Fruit fly (Drosophila melanogaster): ENCODE measurements around the gene tx.
A peak's percentile ranks its signal among the peaks of the same experiment; 100 is the strongest.

tx gene

dm6 chr3R:26483657-26484056 is 43.1 kb downstream of the tx start:
- no peak for TF ChIP-seq CG34367 (tag; optimal IDR thresholded peaks at IDR 0.05)
- TF ChIP-seq CG4496 (GFP tag; IDR thresholded peaks at IDR 0.05) = no peak
- peak; percentile 17 for TF ChIP-seq Pif1A (GFP tag; optimal IDR thresholded peaks at IDR 0.05)
- TF ChIP-seq CG17806 (tag; optimal IDR thresholded peaks at IDR 0.05) = peak; percentile 41
- no peak for TF ChIP-seq CG12605 (GFP tag; IDR thresholded peaks at IDR 0.05)
- no peak for TF ChIP-seq rn (GFP tag; IDR thresholded peaks at IDR 0.05)
- TF ChIP-seq CG9948 (tag; optimal IDR thresholded peaks at IDR 0.05) = peak; percentile 21
- 0 out of 2 replicates have a peak, but pooled peaks have one; percentile 8 for TF ChIP-seq Ets98B (GFP tag; IDR thresholded peaks at IDR 0.05)
- no peak for TF ChIP-seq Pif1B (GFP tag; optimal IDR thresholded peaks at IDR 0.05)
- TF ChIP-seq CG8301 (tag; optimal IDR thresholded peaks at IDR 0.05) = peak; percentile 20
- peak; percentile 9 for TF ChIP-seq CG15710 (tag; optimal IDR thresholded peaks at IDR 0.05)
- peak; percentile 41 for TF ChIP-seq CG14655 (GFP tag; optimal IDR thresholded peaks at IDR 0.05)
- no peak for TF ChIP-seq fd96Ca (GFP tag; IDR thresholded peaks at IDR 0.05)
- peak; percentile 49; the same call in 1 of the 2 replicates for TF ChIP-seq CG32121 (GFP tag; IDR thresholded peaks at IDR 0.05)
- TF ChIP-seq EcR (GFP tag; optimal IDR thresholded peaks at IDR 0.05) = no peak
- peak; percentile 51 for TF ChIP-seq CG8159 (tag; optimal IDR thresholded peaks at IDR 0.05)
- TF ChIP-seq D1 (tag; optimal IDR thresholded peaks at IDR 0.05) = no peak
- peak; percentile 40 for TF ChIP-seq Snoo (tag; optimal IDR thresholded peaks at IDR 0.05)

- TF ChIP-seq CG12605 (GFP tag; IDR thresholded peaks at IDR 0.05) (no peak), CG14655 (GFP tag; optimal IDR thresholded peaks at IDR 0.05) (peak; percentile 42), Pif1B (GFP tag; optimal IDR thresholded peaks at IDR 0.05) (peak; percentile 35), CG8301 (tag; optimal IDR thresholded peaks at IDR 0.05) (peak; percentile 0), rn (GFP tag; IDR thresholded peaks at IDR 0.05) (no peak), Ets98B (GFP tag; IDR thresholded peaks at IDR 0.05) (no peak), CG4496 (GFP tag; IDR thresholded peaks at IDR 0.05) (0 out of 3 replicates have a peak, but pooled peaks have one; percentile 18), fd96Ca (GFP tag; IDR thresholded peaks at IDR 0.05) (no peak), Pif1A (GFP tag; optimal IDR thresholded peaks at IDR 0.05) (peak; percentile 4), CG9948 (tag; optimal IDR thresholded peaks at IDR 0.05) (peak; percentile 23), CG34367 (tag; optimal IDR thresholded peaks at IDR 0.05) (no peak), CG8159 (tag; optimal IDR thresholded peaks at IDR 0.05) (peak; percentile 19), CG32121 (GFP tag; IDR thresholded peaks at IDR 0.05) (no peak), CG13204 (GFP tag; optimal IDR thresholded peaks at IDR 0.05) (no peak), CG10348 (GFP tag; IDR thresholded peaks at IDR 0.05) (no peak), gl (tag; optimal IDR thresholded peaks at IDR 0.05) (no peak), CG15710 (tag; optimal IDR thresholded peaks at IDR 0.05) (peak; percentile 3), D1 (tag; optimal IDR thresholded peaks at IDR 0.05) (no peak), Snoo (tag; optimal IDR thresholded peaks at IDR 0.05) (peak; percentile 15), EcR (GFP tag; optimal IDR thresholded peaks at IDR 0.05) (no peak), CG17806 (tag; optimal IDR thresholded peaks at IDR 0.05) (peak; percentile 22)
Observed at dm6 chr3R:26484511-26484910, 43.9 kb downstream of the tx start.

dm6 chr3R:26485240-26485865 is 44.8 kb downstream of the tx start:
- TF ChIP-seq CG15710 (tag; optimal IDR thresholded peaks at IDR 0.05) (peak; percentile 28), CG8301 (tag; optimal IDR thresholded peaks at IDR 0.05) (peak; percentile 21), CG9948 (tag; optimal IDR thresholded peaks at IDR 0.05) (peak; percentile 30), fd96Ca (GFP tag; IDR thresholded peaks at IDR 0.05) (no peak), CG34367 (tag; optimal IDR thresholded peaks at IDR 0.05) (no peak), CG17806 (tag; optimal IDR thresholded peaks at IDR 0.05) (peak; percentile 39), gl (tag; optimal IDR thresholded peaks at IDR 0.05) (no peak), Pif1A (GFP tag; optimal IDR thresholded peaks at IDR 0.05) (peak; percentile 29), CG14655 (GFP tag; optimal IDR thresholded peaks at IDR 0.05) (peak; percentile 47), CG8159 (tag; optimal IDR thresholded peaks at IDR 0.05) (peak; percentile 60)

dm6 chr3R:26489456-26489855 is 48.9 kb downstream of the tx start:
- peak; percentile 62; the same call in 1 of the 2 replicates for TF ChIP-seq rn (GFP tag; IDR thresholded peaks at IDR 0.05)
- TF ChIP-seq CG15710 (tag; optimal IDR thresholded peaks at IDR 0.05) = peak; percentile 82
- TF ChIP-seq CG32121 (GFP tag; IDR thresholded peaks at IDR 0.05) = peak; percentile 60
- TF ChIP-seq EcR (GFP tag; optimal IDR thresholded peaks at IDR 0.05) = peak; percentile 22
- peak; percentile 64 for TF ChIP-seq Snoo (tag; optimal IDR thresholded peaks at IDR 0.05)
- peak; percentile 79 for TF ChIP-seq CG12605 (GFP tag; IDR thresholded peaks at IDR 0.05)
- TF ChIP-seq CG17806 (tag; optimal IDR thresholded peaks at IDR 0.05) = peak; percentile 87
- TF ChIP-seq CG9948 (tag; optimal IDR thresholded peaks at IDR 0.05) = peak; percentile 82
- peak; percentile 88 for TF ChIP-seq CG8159 (tag; optimal IDR thresholded peaks at IDR 0.05)
- TF ChIP-seq CG14655 (GFP tag; optimal IDR thresholded peaks at IDR 0.05) = peak; percentile 81
- peak; percentile 75 for TF ChIP-seq Pif1A (GFP tag; optimal IDR thresholded peaks at IDR 0.05)
- peak; percentile 60 for TF ChIP-seq Pif1B (GFP tag; optimal IDR thresholded peaks at IDR 0.05)
- peak; percentile 73 for TF ChIP-seq gl (tag; optimal IDR thresholded peaks at IDR 0.05)
- TF ChIP-seq D1 (tag; optimal IDR thresholded peaks at IDR 0.05) = peak; percentile 46
- no peak for TF ChIP-seq CG10348 (GFP tag; IDR thresholded peaks at IDR 0.05)
- TF ChIP-seq CG34367 (tag; optimal IDR thresholded peaks at IDR 0.05) = peak; percentile 81
- TF ChIP-seq fd96Ca (GFP tag; IDR thresholded peaks at IDR 0.05) = peak; percentile 69; the same call in 2 of the 3 replicates
- TF ChIP-seq CG8301 (tag; optimal IDR thresholded peaks at IDR 0.05) = peak; percentile 81
- TF ChIP-seq CG13204 (GFP tag; optimal IDR thresholded peaks at IDR 0.05) = peak; percentile 65
- TF ChIP-seq Ets98B (GFP tag; IDR thresholded peaks at IDR 0.05) = peak; percentile 73
- peak; percentile 82 for TF ChIP-seq CG4496 (GFP tag; IDR thresholded peaks at IDR 0.05)

- TF ChIP-seq EcR (GFP tag; optimal IDR thresholded peaks at IDR 0.05) = no peak
- TF ChIP-seq CG9948 (tag; optimal IDR thresholded peaks at IDR 0.05) = peak; percentile 31
- TF ChIP-seq CG15710 (tag; optimal IDR thresholded peaks at IDR 0.05) = peak; percentile 38
- no peak for TF ChIP-seq CG13204 (GFP tag; optimal IDR thresholded peaks at IDR 0.05)
- TF ChIP-seq Ets98B (GFP tag; IDR thresholded peaks at IDR 0.05) = 0 out of 2 replicates have a peak, but pooled peaks have one; percentile 10
- TF ChIP-seq D1 (tag; optimal IDR thresholded peaks at IDR 0.05) = no peak
- peak; percentile 12 for TF ChIP-seq Pif1A (GFP tag; optimal IDR thresholded peaks at IDR 0.05)
- TF ChIP-seq gl (tag; optimal IDR thresholded peaks at IDR 0.05) = no peak
- TF ChIP-seq CG4496 (GFP tag; IDR thresholded peaks at IDR 0.05) = peak; percentile 52; the same call in 1 of the 3 replicates
- TF ChIP-seq Snoo (tag; optimal IDR thresholded peaks at IDR 0.05) = no peak
- no peak for TF ChIP-seq rn (GFP tag; IDR thresholded peaks at IDR 0.05)
- TF ChIP-seq CG12605 (GFP tag; IDR thresholded peaks at IDR 0.05) = peak; percentile 37; the same call in 1 of the 2 replicates
- TF ChIP-seq CG17806 (tag; optimal IDR thresholded peaks at IDR 0.05) = peak; percentile 49
- peak; percentile 61 for TF ChIP-seq CG8159 (tag; optimal IDR thresholded peaks at IDR 0.05)
- no peak for TF ChIP-seq CG32121 (GFP tag; IDR thresholded peaks at IDR 0.05)
- TF ChIP-seq CG10348 (GFP tag; IDR thresholded peaks at IDR 0.05) = no peak
- TF ChIP-seq fd96Ca (GFP tag; IDR thresholded peaks at IDR 0.05) = no peak
- TF ChIP-seq Pif1B (GFP tag; optimal IDR thresholded peaks at IDR 0.05) = no peak
- no peak for TF ChIP-seq CG34367 (tag; optimal IDR thresholded peaks at IDR 0.05)
- peak; percentile 41 for TF ChIP-seq CG8301 (tag; optimal IDR thresholded peaks at IDR 0.05)
- peak; percentile 43 for TF ChIP-seq CG14655 (GFP tag; optimal IDR thresholded peaks at IDR 0.05)
Observed at dm6 chr3R:26494247-26494646, 53.7 kb downstream of the tx start.

Measured in whole organism, pupa.